Fruit fly (Drosophila melanogaster): Measurements from ENCODE around the gene tio.
A peak's percentile ranks its signal among the peaks of the same experiment; 100 is the strongest.

The tio gene

dm6 chr2L:22059852-22060251 lies 40.8 kb downstream of the tio start (continued):
- no peak for TF ChIP-seq vfl (GFP tag; optimal IDR thresholded peaks at IDR 0.05)
- TF ChIP-seq CG32772 (GFP tag; IDR thresholded peaks at IDR 0.05), result no peak
- no peak for TF ChIP-seq vnd (GFP tag; IDR thresholded peaks at IDR 0.05; ENCODE audit: partially characterized antibody)
- TF ChIP-seq nerfin-2 (GFP tag; IDR thresholded peaks at IDR 0.05; ENCODE audit: partially characterized antibody), result peak; percentile 23; the same call in 1 of the 2 replicates
- no peak for TF ChIP-seq CG31388 (GFP tag; optimal IDR thresholded peaks at IDR 0.05)
- no peak for TF ChIP-seq CG10209 (GFP tag; optimal IDR thresholded peaks at IDR 0.05)
- TF ChIP-seq cad (GFP tag; optimal IDR thresholded peaks at IDR 0.05), result no peak
- TF ChIP-seq al (GFP tag; IDR thresholded peaks at IDR 0.05), result no peak
- no peak for TF ChIP-seq CG6689 (GFP tag; IDR thresholded peaks at IDR 0.05)
- TF ChIP-seq Bteb2 (GFP tag; optimal IDR thresholded peaks at IDR 0.05), result no peak
- TF ChIP-seq gem (tag; optimal IDR thresholded peaks at IDR 0.05), result no peak
- no peak for TF ChIP-seq CG3163 (GFP tag; optimal IDR thresholded peaks at IDR 0.05)
- TF ChIP-seq NC2β (GFP tag; optimal IDR thresholded peaks at IDR 0.05), result no peak
- TF ChIP-seq CG10267 (tag; optimal IDR thresholded peaks at IDR 0.05), result no peak
- TF ChIP-seq Neu2 (GFP tag; optimal IDR thresholded peaks at IDR 0.05; ENCODE audit: borderline replicate concordance), result no peak

dm6 chr2L:22065243-22065642 lies 46.2 kb downstream of the tio start, which contains the start of gene CG42597:
Gene CG42597 (minus strand): TSS chr2L:22065343.
- TF ChIP-seq Sin3A (optimal IDR thresholded peaks at IDR 0.05) (no peak), CG7745 (tag; optimal IDR thresholded peaks at IDR 0.05) (no peak), CG18619 (GFP tag; optimal IDR thresholded peaks at IDR 0.05) (no peak), wdn (GFP tag; IDR thresholded peaks at IDR 0.05) (no peak), MBD-R2 (GFP tag; IDR thresholded peaks at IDR 0.05) (no peak), CG8478 (optimal IDR thresholded peaks at IDR 0.05) (no peak), trh (GFP tag; optimal IDR thresholded peaks at IDR 0.05) (no peak), CG7786 (GFP tag; optimal IDR thresholded peaks at IDR 0.05) (no peak), Atf-2 (GFP tag; optimal IDR thresholded peaks at IDR 0.05) (no peak), pzg (GFP tag; optimal IDR thresholded peaks at IDR 0.05) (no peak), croc (GFP tag; conservative IDR thresholded peaks at IDR 0.05) (no peak), MTF-1 (GFP tag; optimal IDR thresholded peaks at IDR 0.05; ENCODE audit: borderline replicate concordance) (no peak), gsb (GFP tag; IDR thresholded peaks at IDR 0.05) (no peak), Deaf1 (tag; optimal IDR thresholded peaks at IDR 0.05) (no peak), CG3163 (GFP tag; optimal IDR thresholded peaks at IDR 0.05) (no peak)

- TF ChIP-seq Antp (GFP tag; optimal IDR thresholded peaks at IDR 0.05) (no peak), MBD-R2 (GFP tag; IDR thresholded peaks at IDR 0.05) (no peak), CG42726 (GFP tag; IDR thresholded peaks at IDR 0.05; ENCODE audit: partially characterized antibody) (no peak), Bdp1 (GFP tag; optimal IDR thresholded peaks at IDR 0.05) (no peak), Ets97D (GFP tag; optimal IDR thresholded peaks at IDR 0.05) (no peak), CG14441 (GFP tag; IDR thresholded peaks at IDR 0.05) (no peak), H15 (GFP tag; IDR thresholded peaks at IDR 0.05) (no peak), pb (GFP tag; optimal IDR thresholded peaks at IDR 0.05) (no peak), CG34376 (GFP tag; optimal IDR thresholded peaks at IDR 0.05) (no peak), CG10959 (GFP tag; IDR thresholded peaks at IDR 0.05) (no peak), ftz-f1 (GFP tag; optimal IDR thresholded peaks at IDR 0.05) (no peak), psq (GFP tag; optimal IDR thresholded peaks at IDR 0.05) (no peak)
Observed at dm6 chr2L:22070844-22071243, 51.8 kb downstream of the tio start, which contains the start of gene tplus3a. Gene tplus3a (plus strand): TSS chr2L:22071144.

Data from whole organism, embryonic.